Fruit fly (Drosophila melanogaster) whole organism, adult: ENCODE data around the gene CG43229.

ENCODE experiments used
- CG11617 ChIP-seq: fragments of 200-800 bp; sonication (Bioruptor generic); optimal IDR thresholded peaks from 2 replicates; lab custom pipeline; 2017; ENCODE audit warnings: mild to moderate bottlenecking, missing biosample characterization, missing genetic modification reagents, missing genetic modification characterization
- CG12768 ChIP-seq: fragments of 200-800 bp; sonication (Bioruptor generic); optimal IDR thresholded peaks from 2 replicates; lab custom pipeline; 2017; ENCODE audit warnings: missing biosample characterization, missing genetic modification characterization, mild to moderate bottlenecking, moderate library complexity, missing genetic modification reagents
- CG14711 ChIP-seq: fragments of 200-800 bp; sonication (Bioruptor generic); optimal IDR thresholded peaks from 2 replicates; lab custom pipeline; 2018; ENCODE audit warnings: missing biosample characterization, mild to moderate bottlenecking, missing genetic modification characterization, moderate library complexity
- CG1620 ChIP-seq: fragments of 200-800 bp; sonication (Bioruptor generic); optimal IDR thresholded peaks from 2 replicates; lab custom pipeline; 2016; ENCODE audit warnings: missing biosample characterization, missing genetic modification characterization
- CG33017 ChIP-seq: fragments of 200-800 bp; sonication (Bioruptor generic); optimal IDR thresholded peaks from 2 replicates; lab custom pipeline; 2018; ENCODE audit warnings: missing biosample characterization, mild to moderate bottlenecking, missing genetic modification characterization, moderate library complexity
- CG5204 ChIP-seq: fragments of 200-800 bp; sonication (Bioruptor generic); optimal IDR thresholded peaks from 2 replicates; lab custom pipeline; 2016; ENCODE audit warnings: missing biosample characterization, missing genetic modification characterization
- CG7045 ChIP-seq: fragments of 200-800 bp; sonication (Bioruptor generic); optimal IDR thresholded peaks from 2 replicates; lab custom pipeline; 2017; ENCODE audit warnings: missing biosample characterization, mild to moderate bottlenecking, missing genetic modification characterization
- CG7101 ChIP-seq: fragments of 200-800 bp; sonication (Bioruptor generic); optimal IDR thresholded peaks from 2 replicates; lab custom pipeline; 2018; ENCODE audit warnings: missing biosample characterization, mild to moderate bottlenecking, missing genetic modification characterization, moderate library complexity
- Clk ChIP-seq: fragments of 200-800 bp; sonication (Bioruptor generic); optimal IDR thresholded peaks from 2 replicates; lab custom pipeline; 2017; ENCODE audit warnings: missing biosample characterization, missing genetic modification characterization
- Crg-1 ChIP-seq: fragments of 200-800 bp; sonication (Bioruptor generic); optimal IDR thresholded peaks from 2 replicates; lab custom pipeline; 2016; ENCODE audit warnings: missing biosample characterization, missing genetic modification characterization
- Hr96 ChIP-seq: fragments of 200-800 bp; sonication (Bioruptor generic); optimal IDR thresholded peaks from 2 replicates; lab custom pipeline; 2016; ENCODE audit warnings: missing biosample characterization, missing genetic modification characterization
- Mnt ChIP-seq: fragments of 200-800 bp; sonication (Bioruptor generic); optimal IDR thresholded peaks from 2 replicates; lab custom pipeline; 2016; ENCODE audit warnings: missing biosample characterization, mild to moderate bottlenecking, missing genetic modification characterization
- bab1 ChIP-seq: fragments of 200-800 bp; sonication (Bioruptor generic); optimal IDR thresholded peaks from 3 replicates; lab custom pipeline; 2019; ENCODE audit warnings: missing biosample characterization, mild to moderate bottlenecking, missing genetic modification characterization, moderate library complexity
- cic ChIP-seq: fragments of 200-800 bp; sonication (Bioruptor generic); optimal IDR thresholded peaks from 2 replicates; lab custom pipeline; 2017; ENCODE audit warnings: missing biosample characterization, mild to moderate bottlenecking, missing genetic modification characterization, moderate library complexity
- cnc ChIP-seq, 2 experiments: fragments of >200 bp; optimal IDR thresholded peaks; 2 replicates each; lab custom pipeline; 2017
- kay ChIP-seq: fragments of 200-800 bp; sonication (Bioruptor generic); peaks from one replicate; lab custom pipeline; 2016; ENCODE audit warnings: missing biosample characterization, missing genetic modification characterization, borderline replicate concordance
- ovo ChIP-seq: fragments of 200-800 bp; sonication (Bioruptor generic); optimal IDR thresholded peaks from 2 replicates; lab custom pipeline; 2016; ENCODE audit warnings: missing biosample characterization, missing genetic modification characterization
- pad ChIP-seq: fragments of 200-800 bp; sonication (Bioruptor generic); optimal IDR thresholded peaks from 3 replicates; lab custom pipeline; 2017; ENCODE audit warnings: missing biosample characterization, missing genetic modification characterization, mild to moderate bottlenecking, moderate library complexity, missing genetic modification reagents
- tj ChIP-seq: fragments of 200-800 bp; sonication (Bioruptor generic); optimal IDR thresholded peaks from 3 replicates; lab custom pipeline; 2017; ENCODE audit warnings: missing biosample characterization, mild to moderate bottlenecking, missing genetic modification characterization, moderate library complexity
- toe ChIP-seq: fragments of 200-800 bp; sonication (Bioruptor generic); optimal IDR thresholded peaks from 2 replicates; lab custom pipeline; 2016; ENCODE audit warnings: missing biosample characterization, missing genetic modification characterization

CG43229 gene

DNA sequence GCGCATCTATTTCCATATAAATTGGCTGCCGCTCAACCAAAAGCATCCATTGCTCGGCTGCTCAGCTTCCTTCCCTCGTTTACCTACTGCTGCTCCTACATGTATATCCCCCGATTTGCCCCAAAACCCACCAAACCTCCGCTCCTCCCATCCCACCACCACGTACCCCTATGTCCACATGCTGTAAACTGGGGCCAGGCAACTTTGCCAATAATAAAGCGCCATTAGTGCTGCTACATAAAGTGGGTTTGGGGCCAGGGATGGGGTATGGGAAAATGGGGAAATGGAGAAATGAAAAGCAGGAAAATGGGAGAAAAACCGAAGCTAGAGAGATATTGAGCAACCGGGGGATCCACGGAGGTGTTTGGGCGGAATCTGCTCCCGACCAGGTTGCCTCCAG, 10.9 kb downstream of the CG43229 start:
- TF ChIP-seq toe (GFP tag; lab: Kevin White, UChicago) (no peak), CG7101 (tag; lab: Kevin White, UChicago) (no peak), bab1 (no peak), Hr96 (GFP tag; lab: Kevin White, UChicago) (no peak), CG33017 (no peak), tj (GFP tag; lab: Kevin White, UChicago) (no peak), pad (GFP tag; lab: Kevin White, UChicago) (no peak), CG7045 (GFP tag; lab: Kevin White, UChicago) (no peak), Clk (no peak), Mnt (no peak)

DNA sequence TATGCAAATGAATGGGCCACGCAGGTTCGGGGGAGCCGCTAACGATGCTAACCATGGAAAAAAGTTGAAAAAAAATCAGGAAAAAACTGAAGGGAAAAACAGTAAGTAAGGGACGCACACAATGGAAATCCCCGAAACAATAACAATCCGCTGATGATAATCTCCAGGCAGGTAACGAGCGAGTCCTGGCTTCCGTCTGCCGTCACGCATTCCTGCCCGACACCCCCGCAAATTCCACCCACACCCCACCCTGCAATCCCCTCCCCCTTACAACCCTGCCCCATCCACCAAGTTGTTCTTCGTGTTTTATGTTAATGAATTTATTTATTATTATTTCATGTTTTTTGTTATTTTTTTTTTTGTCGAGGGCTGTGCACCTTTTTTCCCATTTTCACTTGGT, 13.0 kb downstream of the CG43229 start:
- TF ChIP-seq CG7045 (GFP tag; lab: Kevin White, UChicago): no peak
- TF ChIP-seq Hr96 (GFP tag; lab: Kevin White, UChicago): no peak
- TF ChIP-seq Mnt: no peak
- TF ChIP-seq kay: no peak
- TF ChIP-seq toe (GFP tag; lab: Kevin White, UChicago): no peak
- no peak for TF ChIP-seq ovo (GFP tag; lab: Kevin White, UChicago)
- no peak for TF ChIP-seq pad (GFP tag; lab: Kevin White, UChicago)
- no peak for TF ChIP-seq CG5204 (GFP tag; lab: Kevin White, UChicago)
- no peak for TF ChIP-seq CG33017

DNA sequence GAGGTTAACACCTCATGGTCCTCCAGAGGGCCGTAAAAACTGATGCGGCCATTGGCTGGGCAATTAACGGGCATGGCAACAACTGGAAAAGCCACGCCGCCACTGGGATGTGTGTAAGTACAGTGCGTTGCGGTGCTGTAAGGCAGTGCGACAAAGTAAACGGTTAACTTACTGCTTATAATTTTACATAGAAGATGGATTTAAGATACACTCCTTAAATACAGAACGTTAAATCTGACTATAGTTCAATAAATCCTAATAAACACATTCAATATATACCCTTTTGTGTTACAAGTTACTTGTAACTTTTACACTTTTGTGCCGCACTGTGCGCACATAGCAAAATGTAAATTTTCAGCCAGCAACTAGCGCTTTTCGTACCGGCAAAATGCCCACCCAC, 14.7 kb downstream of the CG43229 start:
- TF ChIP-seq CG33017 (no peak), ovo (GFP tag; lab: Kevin White, UChicago) (no peak), CG7045 (GFP tag; lab: Kevin White, UChicago) (no peak), Crg-1 (no peak), cnc (optimal IDR thresholded peaks at IDR 0.05; lab: Kevin White, UChicago) (no peak), toe (GFP tag; lab: Kevin White, UChicago) (no peak), pad (GFP tag; lab: Kevin White, UChicago) (no peak), CG14711 (tag; lab: Kevin White, UChicago) (no peak), Hr96 (GFP tag; lab: Kevin White, UChicago) (no peak), CG11617 (GFP tag; lab: Kevin White, UChicago) (no peak), Mnt (no peak), tj (GFP tag; lab: Kevin White, UChicago) (no peak), kay (no peak), CG1620 (GFP tag; lab: Kevin White, UChicago) (no peak), bab1 (no peak), CG5204 (GFP tag; lab: Kevin White, UChicago) (no peak)

DNA sequence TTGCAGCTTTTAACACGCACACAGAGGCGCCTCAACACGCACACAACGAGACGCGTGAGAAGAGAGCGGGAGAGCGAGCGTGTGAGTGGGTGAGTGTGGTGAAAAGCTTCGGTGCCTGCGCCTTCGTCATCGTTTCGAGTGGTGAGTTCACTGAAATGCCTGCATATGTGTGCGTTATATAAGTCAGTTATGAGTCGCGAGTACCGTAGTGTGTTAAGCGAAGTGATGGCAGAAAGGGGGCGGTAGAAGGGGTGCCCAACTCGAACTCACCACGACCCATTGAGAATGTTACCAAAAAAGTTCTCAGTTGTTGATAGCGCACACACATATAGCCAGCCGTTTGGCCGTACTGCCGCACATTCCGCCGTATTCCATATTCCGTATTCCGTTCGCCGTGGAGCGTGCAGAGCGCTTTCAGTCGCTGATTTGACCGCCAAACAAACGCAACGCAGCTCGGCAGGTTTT, 16.6 kb downstream of the CG43229 start, which contains the start of gene Frq1:
Gene Frq1, plus strand, starts transcription at position 415 of the 465 bp plus-strand sequence.
- TF ChIP-seq toe (GFP tag; lab: Kevin White, UChicago) (no peak), pad (GFP tag; lab: Kevin White, UChicago) (no peak), cic (GFP tag; lab: Kevin White, UChicago) (no peak), Clk (no peak), Crg-1 (no peak)

DNA sequence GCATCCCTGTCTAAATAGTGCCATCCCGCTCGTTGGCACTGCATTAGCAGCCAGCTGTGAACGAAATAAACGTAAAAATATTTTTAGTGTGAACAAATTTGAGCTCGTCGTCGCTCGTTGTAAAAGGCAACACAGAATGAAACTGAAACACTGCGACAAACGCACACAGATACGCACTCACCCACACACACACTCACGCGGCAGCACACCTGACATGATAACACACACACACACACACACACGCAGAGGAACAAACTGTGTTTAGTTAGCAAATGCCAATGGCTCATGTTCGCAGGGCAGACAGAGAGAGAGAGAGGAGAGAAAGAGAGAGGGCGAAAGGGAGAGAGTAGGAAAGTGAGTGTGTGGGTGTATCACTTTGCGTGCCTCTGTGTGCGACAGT, 20.6 kb downstream of the CG43229 start:
- TF ChIP-seq CG5204 (GFP tag; lab: Kevin White, UChicago): no peak
- TF ChIP-seq cic (GFP tag; lab: Kevin White, UChicago): no peak
- no peak for TF ChIP-seq CG7101 (tag; lab: Kevin White, UChicago)
- no peak for TF ChIP-seq Mnt
- TF ChIP-seq toe (GFP tag; lab: Kevin White, UChicago): no peak
- no peak for TF ChIP-seq CG7045 (GFP tag; lab: Kevin White, UChicago)
- TF ChIP-seq CG11617 (GFP tag; lab: Kevin White, UChicago): no peak
- TF ChIP-seq cnc (optimal IDR thresholded peaks at IDR 0.05; lab: Kevin White, UChicago): no peak
- no peak for TF ChIP-seq kay
- no peak for TF ChIP-seq Clk
- no peak for TF ChIP-seq CG33017

DNA sequence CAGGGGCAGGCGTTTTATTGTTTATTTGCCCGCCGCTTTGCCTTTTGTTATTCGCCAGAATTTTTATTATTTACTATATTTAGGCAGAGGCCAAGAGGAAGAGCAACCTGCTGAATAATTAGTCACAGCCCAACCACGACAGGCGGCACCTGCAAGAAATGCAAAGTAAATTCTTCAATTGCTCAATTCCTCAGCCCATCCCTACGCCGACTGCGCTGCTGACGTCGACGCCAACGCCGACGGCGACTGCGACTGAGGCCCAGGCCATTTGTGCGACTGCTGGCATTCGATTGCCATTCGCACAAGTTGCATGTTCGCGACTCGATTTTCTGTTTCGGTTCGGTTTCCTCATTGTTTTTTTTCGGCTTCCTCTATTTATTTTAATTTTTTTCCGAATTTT, 39.0 kb downstream of the CG43229 start, which contains the start of gene Frq2:
Gene Frq2, plus strand, starts transcription at position 301 of the 400 bp plus-strand sequence.
- TF ChIP-seq Clk (no peak), CG7045 (GFP tag; lab: Kevin White, UChicago) (no peak), tj (GFP tag; lab: Kevin White, UChicago) (no peak), CG5204 (GFP tag; lab: Kevin White, UChicago) (no peak), cnc (optimal IDR thresholded peaks at IDR 0.05; lab: Kevin White, UChicago) (no peak), ovo (GFP tag; lab: Kevin White, UChicago) (no peak), CG11617 (GFP tag; lab: Kevin White, UChicago) (no peak), Crg-1 (no peak), pad (GFP tag; lab: Kevin White, UChicago) (no peak), CG12768 (GFP tag; lab: Kevin White, UChicago) (no peak), CG14711 (tag; lab: Kevin White, UChicago) (no peak), CG7101 (tag; lab: Kevin White, UChicago) (no peak), cic (GFP tag; lab: Kevin White, UChicago) (no peak), CG1620 (GFP tag; lab: Kevin White, UChicago) (no peak), CG33017 (no peak), Mnt (no peak)

DNA sequence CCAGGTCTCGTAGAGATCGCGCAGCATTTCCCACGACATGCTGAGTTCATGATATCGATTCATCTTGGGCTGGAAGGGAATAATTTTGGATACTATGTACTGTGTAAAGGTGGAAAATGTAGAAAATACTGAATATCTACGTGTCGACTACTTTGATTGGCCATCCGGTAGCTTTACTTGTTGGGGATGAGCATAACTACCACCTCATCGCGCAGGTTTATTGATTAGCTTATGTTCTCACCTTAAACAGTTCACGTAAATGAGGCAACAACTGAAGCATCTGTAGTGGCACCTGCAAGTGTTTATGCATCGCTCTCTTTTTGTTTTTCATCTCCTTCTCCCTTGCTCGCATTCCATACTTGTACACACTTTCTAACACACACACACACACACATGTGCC, 41.0 kb downstream of the CG43229 start, which contains the start of gene Andorra:
Gene Andorra, minus strand, starts transcription at position 101 of the 400 bp plus-strand sequence.
- TF ChIP-seq kay: no peak
- TF ChIP-seq CG12768 (GFP tag; lab: Kevin White, UChicago): no peak
- no peak for TF ChIP-seq Crg-1
